Fruit fly (Drosophila melanogaster) whole organism, prepupa: ENCODE data around the gene C1GalTA.

Experiments
- CG11902 ChIP-seq: fragments of 200-800 bp; sonication (Bioruptor generic); optimal IDR thresholded peaks from 3 replicates; lab custom pipeline; 2016; ENCODE audit warnings: missing biosample characterization, missing genetic modification characterization
- CG15336 ChIP-seq: fragments of 200-800 bp; sonication (Bioruptor generic); IDR thresholded peaks from 2 replicates; pipeline ENCODE4 v1.3.6; 2022; ENCODE audit warnings: missing biosample characterization, missing genetic modification characterization
- CG34406 ChIP-seq: fragments of 200-800 bp; sonication (Bioruptor generic); optimal IDR thresholded peaks from 3 replicates; lab custom pipeline; 2016; ENCODE audit warnings: missing biosample characterization, missing genetic modification characterization
- CG6276 ChIP-seq: fragments of 200-800 bp; sonication (Bioruptor generic); optimal IDR thresholded peaks from 2 replicates; lab custom pipeline; 2017; ENCODE audit warnings: missing biosample characterization, mild to moderate bottlenecking, missing genetic modification characterization
- CG6854 ChIP-seq: fragments of 200-800 bp; sonication (Bioruptor generic); optimal IDR thresholded peaks from 2 replicates; lab custom pipeline; 2017; ENCODE audit warnings: missing biosample characterization, mild to moderate bottlenecking, missing genetic modification characterization
- Eip93F ChIP-seq: fragments of 200-800 bp; sonication (Bioruptor generic); optimal IDR thresholded peaks from 2 replicates; lab custom pipeline; 2016; ENCODE audit warnings: missing biosample characterization, mild to moderate bottlenecking, missing genetic modification characterization
- Met ChIP-seq: fragments of 200-800 bp; sonication (Bioruptor generic); optimal IDR thresholded peaks from 3 replicates; lab custom pipeline; 2016; ENCODE audit warnings: missing biosample characterization, missing genetic modification characterization
- dac ChIP-seq: fragments of 200-800 bp; sonication (Bioruptor generic); optimal IDR thresholded peaks from 2 replicates; lab custom pipeline; 2017; ENCODE audit warnings: missing biosample characterization, mild to moderate bottlenecking, missing genetic modification characterization
- fd85E ChIP-seq: fragments of 200-800 bp; sonication (Bioruptor generic); optimal IDR thresholded peaks from 3 replicates; lab custom pipeline; 2016; ENCODE audit warnings: missing biosample characterization, missing genetic modification characterization
- svp ChIP-seq: fragments of 200-800 bp; sonication (Bioruptor generic); peaks from one replicate; lab custom pipeline; 2016; ENCODE audit warnings: missing biosample characterization, missing genetic modification characterization

- TF ChIP-seq dac (GFP tag; lab: Kevin White, UChicago) (peak; percentile 32), Met (GFP tag; lab: Kevin White, UChicago) (peak; percentile 63), CG6276 (GFP tag; lab: Kevin White, UChicago) (peak; percentile 60), CG6854 (GFP tag; lab: Kevin White, UChicago) (peak; percentile 9), CG34406 (GFP tag; lab: Kevin White, UChicago) (peak; percentile 82), CG11902 (GFP tag; lab: Kevin White, UChicago) (peak; percentile 58), CG15336 (peak; percentile 85), Eip93F (GFP tag; lab: Kevin White, UChicago) (peak; percentile 56), svp (GFP tag; lab: Kevin White, UChicago) (peak; percentile 91), fd85E (GFP tag; lab: Kevin White, UChicago) (no peak)
Measured at dm6 chr2L:8920294-8920693, 30.7 kb downstream of the C1GalTA start.
